Fruit fly (Drosophila melanogaster) whole organism, prepupa: ENCODE measurements around the gene Ppt2.

Experiments
- CG10669 ChIP-seq: fragments of 200-800 bp; sonication (Bioruptor generic); optimal IDR thresholded peaks from 3 replicates; lab custom pipeline; 2018; ENCODE audit warnings: missing biosample characterization, mild to moderate bottlenecking, missing genetic modification characterization, moderate library complexity
- CG11294 ChIP-seq: fragments of 200-800 bp; sonication (Bioruptor generic); IDR thresholded peaks from 2 replicates; pipeline ENCODE4 v1.3.6; 2022; ENCODE audit warnings: missing biosample characterization, missing genetic modification characterization
- CG11902 ChIP-seq: fragments of 200-800 bp; sonication (Bioruptor generic); optimal IDR thresholded peaks from 3 replicates; lab custom pipeline; 2016; ENCODE audit warnings: missing biosample characterization, missing genetic modification characterization
- CG1621 ChIP-seq: fragments of 200-800 bp; sonication (Bioruptor generic); optimal IDR thresholded peaks from 3 replicates; lab custom pipeline; 2018; ENCODE audit warnings: missing biosample characterization, mild to moderate bottlenecking, missing genetic modification characterization
- CG16779 ChIP-seq: fragments of 200-800 bp; sonication (Bioruptor generic); optimal IDR thresholded peaks from 3 replicates; lab custom pipeline; 2017; ENCODE audit warnings: missing biosample characterization, mild to moderate bottlenecking, missing genetic modification characterization
- CG3032 ChIP-seq: fragments of 200-800 bp; optimal IDR thresholded peaks from 2 replicates; lab custom pipeline; 2019; ENCODE audit warnings: missing biosample characterization, mild to moderate bottlenecking, missing genetic modification characterization, moderate library complexity
- CG31627 ChIP-seq: fragments of 200-800 bp; sonication (Bioruptor generic); optimal IDR thresholded peaks from 3 replicates; lab custom pipeline; 2016; ENCODE audit warnings: missing biosample characterization, missing genetic modification characterization
- CG32006 ChIP-seq: fragments of 200-800 bp; sonication (Bioruptor generic); optimal IDR thresholded peaks from 3 replicates; lab custom pipeline; 2017; ENCODE audit warnings: missing biosample characterization, mild to moderate bottlenecking, missing genetic modification characterization
- CG34406 ChIP-seq: fragments of 200-800 bp; sonication (Bioruptor generic); optimal IDR thresholded peaks from 3 replicates; lab custom pipeline; 2016; ENCODE audit warnings: missing biosample characterization, missing genetic modification characterization
- CG3919 ChIP-seq: fragments of 200-800 bp; sonication (Bioruptor generic); optimal IDR thresholded peaks from 3 replicates; lab custom pipeline; 2016; ENCODE audit warnings: missing biosample characterization, missing genetic modification characterization
- CG6163 ChIP-seq: fragments of 200-800 bp; sonication (Bioruptor generic); IDR thresholded peaks from 3 replicates; pipeline ENCODE4 v1.3.6; 2022; ENCODE audit warnings: missing biosample characterization, missing genetic modification characterization
- CG6276 ChIP-seq: fragments of 200-800 bp; sonication (Bioruptor generic); optimal IDR thresholded peaks from 2 replicates; lab custom pipeline; 2017; ENCODE audit warnings: missing biosample characterization, mild to moderate bottlenecking, missing genetic modification characterization
- CG6792 ChIP-seq: fragments of 200-800 bp; sonication (Bioruptor generic); optimal IDR thresholded peaks from 3 replicates; lab custom pipeline; 2016; ENCODE audit warnings: missing biosample characterization, missing genetic modification characterization
- CG6808 ChIP-seq: fragments of 200-800 bp; sonication (Bioruptor generic); optimal IDR thresholded peaks from 3 replicates; lab custom pipeline; 2017; ENCODE audit warnings: missing biosample characterization, missing genetic modification characterization, mild to moderate bottlenecking, moderate library complexity, missing genetic modification reagents
- CG6854 ChIP-seq: fragments of 200-800 bp; sonication (Bioruptor generic); optimal IDR thresholded peaks from 2 replicates; lab custom pipeline; 2017; ENCODE audit warnings: missing biosample characterization, mild to moderate bottlenecking, missing genetic modification characterization
- CG7368 ChIP-seq: fragments of 200-800 bp; sonication (Bioruptor generic); optimal IDR thresholded peaks from 3 replicates; lab custom pipeline; 2016; ENCODE audit warnings: missing biosample characterization, missing genetic modification characterization
- CG8319 ChIP-seq: fragments of 200-800 bp; sonication (Bioruptor generic); optimal IDR thresholded peaks from 3 replicates; lab custom pipeline; 2016; ENCODE audit warnings: missing biosample characterization, missing genetic modification characterization
- CG8632 ChIP-seq: fragments of 200-800 bp; sonication (Bioruptor generic); optimal IDR thresholded peaks from 3 replicates; lab custom pipeline; 2016; ENCODE audit warnings: missing biosample characterization, missing genetic modification characterization
- CG9139 ChIP-seq: fragments of 200-800 bp; sonication (Bioruptor generic); optimal IDR thresholded peaks from 3 replicates; lab custom pipeline; 2017; ENCODE audit warnings: missing biosample characterization, mild to moderate bottlenecking, missing genetic modification characterization
- Eip75B ChIP-seq: fragments of 200-800 bp; sonication (Bioruptor generic); optimal IDR thresholded peaks from 3 replicates; lab custom pipeline; 2016; ENCODE audit warnings: missing biosample characterization, missing genetic modification characterization
- Eip78C ChIP-seq: fragments of 200-800 bp; sonication (Bioruptor generic); peaks from one replicate; lab custom pipeline; 2016; ENCODE audit warnings: missing biosample characterization, missing genetic modification characterization
- Ets21C ChIP-seq: fragments of 200-800 bp; sonication (Bioruptor generic); optimal IDR thresholded peaks from 3 replicates; lab custom pipeline; 2016; ENCODE audit warnings: missing biosample characterization, missing genetic modification characterization
- Ets96B ChIP-seq: fragments of 200-800 bp; optimal IDR thresholded peaks from 2 replicates; lab custom pipeline; 2019; ENCODE audit warnings: missing biosample characterization, mild to moderate bottlenecking, missing genetic modification characterization, moderate library complexity
- Gug ChIP-seq: fragments of 200-800 bp; sonication (Bioruptor generic); IDR thresholded peaks from 2 replicates; pipeline ENCODE4 v1.3.6; 2022; ENCODE audit warnings: missing biosample characterization, missing genetic modification characterization
- Hr38 ChIP-seq: sonication (Bioruptor generic); optimal IDR thresholded peaks from 2 replicates; lab custom pipeline; 2016; ENCODE audit warnings: missing biosample characterization, missing genetic modification characterization
- Hr39 ChIP-seq: fragments of 200-800 bp; sonication (Bioruptor generic); optimal IDR thresholded peaks from 2 replicates; lab custom pipeline; 2016; ENCODE audit warnings: missing biosample characterization, missing genetic modification characterization
- Lpt ChIP-seq: fragments of 200-800 bp; sonication (Bioruptor generic); optimal IDR thresholded peaks from 3 replicates; lab custom pipeline; 2016; ENCODE audit warnings: missing biosample characterization, missing genetic modification characterization
- Met ChIP-seq: fragments of 200-800 bp; sonication (Bioruptor generic); optimal IDR thresholded peaks from 3 replicates; lab custom pipeline; 2016; ENCODE audit warnings: missing biosample characterization, missing genetic modification characterization
- OdsH ChIP-seq: fragments of 200-800 bp; sonication (Bioruptor generic); optimal IDR thresholded peaks from 3 replicates; lab custom pipeline; 2016; ENCODE audit warnings: missing biosample characterization, missing genetic modification characterization
- Sox14 ChIP-seq: fragments of 200-800 bp; sonication (Bioruptor generic); optimal IDR thresholded peaks from 3 replicates; lab custom pipeline; 2016; ENCODE audit warnings: missing biosample characterization, missing genetic modification characterization
- Sox15 ChIP-seq: fragments of 200-800 bp; sonication (Bioruptor generic); optimal IDR thresholded peaks from 3 replicates; lab custom pipeline; 2016; ENCODE audit warnings: missing biosample characterization, missing genetic modification characterization
- achi ChIP-seq: fragments of 200-800 bp; sonication (Bioruptor generic); optimal IDR thresholded peaks from 3 replicates; lab custom pipeline; 2016; ENCODE audit warnings: missing biosample characterization, missing genetic modification characterization
- acj6 ChIP-seq: fragments of 200-800 bp; sonication (Bioruptor generic); optimal IDR thresholded peaks from 3 replicates; lab custom pipeline; 2016; ENCODE audit warnings: missing biosample characterization, missing genetic modification characterization
- cyc ChIP-seq: fragments of 200-800 bp; sonication (Bioruptor generic); optimal IDR thresholded peaks from 3 replicates; lab custom pipeline; 2016; ENCODE audit warnings: missing biosample characterization, missing genetic modification characterization
- dsx ChIP-seq: fragments of 200-800 bp; optimal IDR thresholded peaks from 3 replicates; lab custom pipeline; 2019; ENCODE audit warnings: missing biosample characterization, mild to moderate bottlenecking, missing genetic modification characterization, moderate library complexity; ENCODE audit not compliant: poor library complexity, severe bottlenecking
- eg ChIP-seq: fragments of 200-800 bp; sonication (Bioruptor generic); IDR thresholded peaks from 3 replicates; pipeline ENCODE4 v1.3.6; 2022; ENCODE audit warnings: missing biosample characterization, missing genetic modification characterization
- esn ChIP-seq: fragments of 200-800 bp; sonication (Bioruptor generic); optimal IDR thresholded peaks from 2 replicates; lab custom pipeline; 2016; ENCODE audit warnings: missing biosample characterization, mild to moderate bottlenecking, missing genetic modification characterization, moderate library complexity
- fd59A ChIP-seq: fragments of 200-800 bp; sonication (Bioruptor generic); optimal IDR thresholded peaks from 2 replicates; lab custom pipeline; 2017; ENCODE audit warnings: missing biosample characterization, mild to moderate bottlenecking, missing genetic modification characterization, missing genetic modification reagents
- fd85E ChIP-seq: fragments of 200-800 bp; sonication (Bioruptor generic); optimal IDR thresholded peaks from 3 replicates; lab custom pipeline; 2016; ENCODE audit warnings: missing biosample characterization, missing genetic modification characterization
- fkh ChIP-seq: fragments of 200-800 bp; sonication (Bioruptor generic); optimal IDR thresholded peaks from 3 replicates; lab custom pipeline; 2017; ENCODE audit warnings: missing biosample characterization, mild to moderate bottlenecking, missing genetic modification characterization, moderate library complexity
- lz ChIP-seq: fragments of 200-800 bp; sonication (Bioruptor generic); optimal IDR thresholded peaks from 3 replicates; lab custom pipeline; 2016; ENCODE audit warnings: missing biosample characterization, missing genetic modification characterization
- spab ChIP-seq: fragments of 200-800 bp; sonication (Bioruptor generic); optimal IDR thresholded peaks from 2 replicates; lab custom pipeline; 2017; ENCODE audit warnings: missing biosample characterization, mild to moderate bottlenecking, missing genetic modification characterization, missing genetic modification reagents
- ss ChIP-seq, 2 experiments: fragments of 200-800 bp; sonication (Bioruptor generic); optimal IDR thresholded peaks; 2 replicates in 1 of 2; 3 replicates in 1 of 2; lab custom pipeline; 2017 to 2018; ENCODE audit warnings: mild to moderate bottlenecking in 2 of 2, missing biosample characterization in 2 of 2, missing genetic modification characterization in 2 of 2, moderate library complexity in 1 of 2
- svp ChIP-seq: fragments of 200-800 bp; sonication (Bioruptor generic); peaks from one replicate; lab custom pipeline; 2016; ENCODE audit warnings: missing biosample characterization, missing genetic modification characterization
- topi ChIP-seq: fragments of 200-800 bp; sonication (Bioruptor generic); optimal IDR thresholded peaks from 3 replicates; lab custom pipeline; 2016; ENCODE audit warnings: missing biosample characterization, missing genetic modification characterization
- vri ChIP-seq: fragments of 200-800 bp; sonication (Bioruptor generic); optimal IDR thresholded peaks from 3 replicates; lab custom pipeline; 2016; ENCODE audit warnings: missing biosample characterization, mild to moderate bottlenecking, missing genetic modification characterization

Gene Ppt2

DNA sequence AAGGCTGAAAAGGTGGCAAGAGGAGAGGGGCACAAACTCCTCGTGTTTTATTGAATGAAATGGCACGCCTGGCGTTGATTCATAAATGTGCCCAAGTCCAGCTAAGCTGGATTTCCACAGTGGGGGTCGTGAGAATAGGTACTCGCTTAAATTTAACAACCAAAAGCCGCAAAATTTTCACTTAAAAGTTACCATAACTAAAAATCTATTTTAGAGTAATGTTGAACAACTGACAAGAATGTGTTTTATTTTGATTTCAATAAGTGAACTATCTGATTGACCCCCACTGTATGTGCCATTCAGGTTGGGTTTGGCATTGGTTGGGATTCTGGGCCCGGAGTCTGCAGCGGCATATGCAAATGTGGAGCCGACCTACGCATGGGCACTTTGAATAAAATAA lies 43.8 kb downstream of the Ppt2 start (continued):
- TF ChIP-seq Ets21C (peak; percentile 82), fd85E (GFP tag; lab: Kevin White, UChicago) (peak; percentile 71), Eip78C (GFP tag; lab: Kevin White, UChicago) (peak; percentile 98), topi (peak; percentile 92), CG8632 (GFP tag; lab: Kevin White, UChicago) (peak; percentile 91), CG10669 (peak; percentile 92), Eip75B (GFP tag; lab: Kevin White, UChicago) (peak; percentile 95), Hr38 (GFP tag; lab: Kevin White, UChicago) (peak; percentile 24)

DNA sequence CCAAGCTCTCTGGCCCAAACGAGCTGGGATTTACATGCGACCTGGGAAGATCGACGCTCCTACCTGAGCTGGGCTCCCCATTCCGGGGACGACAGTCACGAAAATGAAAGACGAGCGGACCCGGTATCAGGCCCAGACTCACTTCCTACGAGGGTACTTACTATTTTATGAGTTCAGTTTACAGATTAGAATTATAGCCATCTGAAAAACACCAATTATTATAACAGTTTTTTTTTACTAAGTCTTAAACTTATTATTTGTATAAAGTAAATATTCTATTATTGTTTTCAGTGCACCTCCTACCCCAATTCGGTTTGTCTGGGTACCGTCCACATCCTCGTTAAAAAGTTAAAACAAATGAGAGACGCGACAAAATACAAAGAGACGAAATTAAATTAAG lies 46.3 kb downstream of the Ppt2 start:
- no peak for TF ChIP-seq CG6276 (GFP tag; lab: Kevin White, UChicago)
- TF ChIP-seq Gug (GFP tag; lab: Robert Waterston, UW): no peak
- peak; percentile 35 for TF ChIP-seq spab (GFP tag; lab: Kevin White, UChicago)
- peak; percentile 69 for TF ChIP-seq CG11902
- peak; percentile 16 for TF ChIP-seq acj6 (GFP tag; lab: Kevin White, UChicago)
- no peak for TF ChIP-seq fkh (GFP tag; lab: Kevin White, UChicago)
- peak; percentile 52 for TF ChIP-seq achi (GFP tag; lab: Kevin White, UChicago)
- no peak for TF ChIP-seq CG6854 (GFP tag; lab: Kevin White, UChicago)
- peak; percentile 41 for TF ChIP-seq CG3032 (tag; lab: Kevin White, UChicago)
- TF ChIP-seq CG3919 (GFP tag; lab: Kevin White, UChicago): peak; percentile 58
- peak; percentile 46 for TF ChIP-seq Ets96B (tag; lab: Kevin White, UChicago)
- no peak for TF ChIP-seq Hr39
- TF ChIP-seq fd59A: no peak
- TF ChIP-seq esn (GFP tag; lab: Kevin White, UChicago): no peak
- TF ChIP-seq Sox15 (GFP tag; lab: Kevin White, UChicago): peak; percentile 11
- no peak for TF ChIP-seq CG1621
- TF ChIP-seq svp (GFP tag; lab: Kevin White, UChicago): peak; percentile 85
- peak; percentile 25 for TF ChIP-seq CG6808 (GFP tag; lab: Kevin White, UChicago)
- peak; percentile 59 for TF ChIP-seq Met
- peak; percentile 15 for TF ChIP-seq OdsH
- peak; percentile 16 for TF ChIP-seq CG7368 (GFP tag; lab: Kevin White, UChicago)
- peak in 1 of 2 experiments; percentile 39 for TF ChIP-seq ss (GFP tag; optimal IDR thresholded peaks at IDR 0.05; lab: Kevin White, UChicago)
- TF ChIP-seq CG8319: peak; percentile 19
- peak; percentile 69 for TF ChIP-seq cyc (GFP tag; lab: Kevin White, UChicago)
- TF ChIP-seq eg (GFP tag; lab: Robert Waterston, UW): no peak
- peak; percentile 83 for TF ChIP-seq CG6163 (GFP tag; lab: Robert Waterston, UW)
- TF ChIP-seq CG11294: no peak
- TF ChIP-seq dsx (GFP tag; lab: Kevin White, UChicago): peak; percentile 28
- TF ChIP-seq Lpt (GFP tag; lab: Kevin White, UChicago): no peak
- TF ChIP-seq Eip78C (GFP tag; lab: Kevin White, UChicago): peak; percentile 84
- peak; percentile 34 for TF ChIP-seq CG10669
- peak; percentile 60 for TF ChIP-seq topi
- no peak for TF ChIP-seq CG31627 (GFP tag; lab: Kevin White, UChicago)
- no peak for TF ChIP-seq CG16779 (tag; lab: Kevin White, UChicago)
- peak; percentile 41 for TF ChIP-seq CG6792 (GFP tag; lab: Kevin White, UChicago)
- TF ChIP-seq Eip75B (GFP tag; lab: Kevin White, UChicago): peak; percentile 53
- no peak for TF ChIP-seq CG32006 (GFP tag; lab: Kevin White, UChicago)
- TF ChIP-seq CG9139 (GFP tag; lab: Kevin White, UChicago): no peak
- peak; percentile 15 for TF ChIP-seq CG34406
- peak; percentile 39 for TF ChIP-seq lz (GFP tag; lab: Kevin White, UChicago)
- TF ChIP-seq Sox14: no peak
- TF ChIP-seq vri (GFP tag; lab: Kevin White, UChicago): no peak
- TF ChIP-seq, all 60 proteins: peak for 25
